Fruit fly (Drosophila melanogaster) whole organism: Measurements from ENCODE around the gene Cpr62Bc.

Experiments used
- Dll ChIP-seq: fragments of >200 bp; optimal IDR thresholded peaks from 2 replicates; lab custom pipeline; 2017
- usp ChIP-seq: fragments of >200 bp; optimal IDR thresholded peaks from 2 replicates; lab custom pipeline; 2017; ENCODE audit warnings: missing biosample characterization, missing genetic modification characterization, mixed read lengths

DNA sequence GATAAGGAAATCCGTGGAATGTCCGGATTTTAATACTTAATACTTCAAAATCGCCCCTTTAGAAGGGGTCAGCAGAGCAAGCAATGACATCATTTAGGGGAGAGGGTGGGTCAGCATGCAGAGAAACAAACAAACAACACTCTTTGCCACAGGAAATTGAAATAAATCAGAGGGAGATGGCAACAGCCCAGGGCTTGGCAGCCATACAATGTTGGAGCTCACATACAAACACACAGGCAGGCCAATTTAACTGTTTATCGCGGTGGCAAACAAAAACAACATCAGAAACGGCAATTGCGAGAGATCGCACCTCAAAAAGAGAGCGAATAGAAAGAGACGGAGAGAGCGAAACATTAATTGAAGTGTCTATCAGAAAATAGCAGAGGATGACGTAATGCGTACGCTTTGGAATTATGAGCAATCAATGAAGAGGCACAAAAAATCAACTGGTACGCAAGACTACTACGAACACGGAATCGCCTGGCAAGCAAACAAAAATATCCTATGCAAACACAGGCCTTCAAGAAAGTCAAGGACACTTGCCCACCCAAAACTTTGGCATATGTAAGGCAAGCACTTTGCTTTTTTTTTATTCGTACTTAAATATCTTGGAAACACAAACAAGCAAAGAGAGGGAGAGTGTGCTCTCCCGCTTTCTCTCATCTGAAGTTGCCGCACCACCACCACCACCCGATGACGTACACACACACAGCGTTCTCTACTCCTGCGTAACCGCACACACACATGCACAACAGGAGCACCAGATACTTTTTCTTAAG, 47.5 kb downstream of the Cpr62Bc start:
- no peak for TF ChIP-seq usp (GFP tag; lab: Kevin White, UChicago)
- TF ChIP-seq Dll (lab: Kevin White, UChicago) = peak; percentile 85
